Fruit fly (Drosophila melanogaster) whole organism: ENCODE measurements around the gene slp1.

Experiments used
- CG8478 ChIP-seq: fragments of >200 bp; optimal IDR thresholded peaks from 2 replicates; lab custom pipeline; 2018; ENCODE audit warnings: inconsistent platforms
- Dll ChIP-seq: fragments of >200 bp; optimal IDR thresholded peaks from 2 replicates; lab custom pipeline; 2017
- EcR ChIP-seq, 2 experiments: fragments of >200 bp; optimal IDR thresholded peaks; 2 replicates each; lab custom pipeline; 2017; ENCODE audit warnings: missing biosample characterization in 2 of 2, missing genetic modification characterization in 2 of 2, missing genetic modification reagents in 2 of 2
- pan ChIP-seq: fragments of >200 bp; optimal IDR thresholded peaks from 2 replicates; lab custom pipeline; 2017
- psq ChIP-seq: fragments of >200 bp; optimal IDR thresholded peaks from 2 replicates; lab custom pipeline; 2017
- usp ChIP-seq: fragments of >200 bp; optimal IDR thresholded peaks from 2 replicates; lab custom pipeline; 2017; ENCODE audit warnings: missing biosample characterization, missing genetic modification characterization, mixed read lengths

Gene slp1

DNA sequence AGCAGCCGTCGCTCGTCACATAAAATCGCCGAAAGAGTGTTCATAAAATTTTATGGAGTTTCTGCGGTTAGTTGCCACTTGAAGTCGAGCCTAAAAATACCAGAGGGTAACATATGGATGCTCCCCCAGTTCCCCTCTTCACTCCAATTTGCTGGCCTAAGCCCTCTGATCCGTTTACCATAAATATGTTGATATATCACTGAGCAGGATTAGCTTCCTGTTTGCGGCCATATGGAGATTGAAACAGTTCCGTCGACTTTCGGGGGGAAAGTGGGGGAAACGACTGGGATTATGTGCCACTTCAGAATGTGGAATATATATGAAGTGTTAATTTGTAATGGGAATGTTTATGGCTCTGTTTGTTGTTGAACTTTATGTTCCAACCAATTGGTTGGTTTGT is 11.3 kb upstream of the slp1 start:
- no peak for TF ChIP-seq psq (lab: Kevin White, UChicago)
- TF ChIP-seq usp (GFP tag; lab: Kevin White, UChicago), result no peak
- TF ChIP-seq Dll (lab: Kevin White, UChicago), result no peak
- TF ChIP-seq EcR (GFP tag; optimal IDR thresholded peaks at IDR 0.05; lab: Kevin White, UChicago), result no peak
- no peak for TF ChIP-seq pan (lab: Kevin White, UChicago)
- no peak for TF ChIP-seq CG8478 (lab: Kevin White, UChicago)

DNA sequence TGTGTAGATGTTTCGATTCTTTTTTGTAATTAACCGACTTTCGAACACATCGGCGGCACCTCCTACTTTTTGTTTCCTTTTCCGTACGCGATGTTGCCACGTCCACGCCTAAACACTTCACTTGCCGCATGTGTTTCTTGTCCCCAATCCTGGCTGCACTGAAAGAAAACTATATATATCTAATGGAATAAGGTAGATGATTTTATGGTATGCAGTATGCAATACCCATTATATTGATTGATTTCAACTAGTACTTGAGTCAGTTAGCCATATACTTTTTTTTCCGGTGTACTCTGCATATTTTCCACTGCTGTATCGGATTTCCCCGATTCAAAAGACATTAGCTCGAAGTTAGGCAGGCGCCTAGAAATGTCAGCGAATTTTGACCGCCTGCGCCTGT is 6.6 kb upstream of the slp1 start:
- no peak for TF ChIP-seq psq (lab: Kevin White, UChicago)
- TF ChIP-seq pan (lab: Kevin White, UChicago), result no peak

DNA sequence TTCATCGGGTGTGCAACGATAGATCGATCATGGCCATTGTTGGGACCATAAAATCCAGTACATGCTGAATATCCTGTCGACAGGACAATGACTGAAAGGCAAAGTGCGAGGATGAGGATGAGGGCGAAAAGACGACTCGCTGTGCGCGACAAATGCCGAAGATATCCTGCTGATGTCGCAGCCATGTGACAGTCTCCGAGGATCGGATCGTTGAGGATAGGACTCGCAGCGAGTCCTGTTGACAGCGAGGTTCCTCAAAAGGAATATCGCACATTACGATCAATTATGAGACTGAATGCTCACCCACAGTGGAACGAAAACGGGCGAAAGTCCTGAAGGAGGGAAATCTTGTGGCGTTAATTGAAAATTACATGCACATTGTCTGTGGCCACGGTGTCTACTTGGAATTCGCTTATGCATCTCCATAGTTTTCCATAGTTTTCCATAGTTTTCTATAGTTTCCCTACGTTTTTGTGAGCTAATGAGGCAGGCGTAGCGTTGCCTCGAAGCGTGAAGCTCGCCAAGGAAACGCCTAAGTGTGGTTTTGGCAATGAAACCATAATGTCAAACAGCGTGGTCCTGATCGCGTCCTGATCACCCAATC is 2.9 kb upstream of the slp1 start:
- TF ChIP-seq usp (GFP tag; lab: Kevin White, UChicago) (no peak), pan (lab: Kevin White, UChicago) (no peak), psq (lab: Kevin White, UChicago) (no peak), CG8478 (lab: Kevin White, UChicago) (no peak), EcR (GFP tag; optimal IDR thresholded peaks at IDR 0.05; lab: Kevin White, UChicago) (no peak), Dll (lab: Kevin White, UChicago) (no peak)

DNA sequence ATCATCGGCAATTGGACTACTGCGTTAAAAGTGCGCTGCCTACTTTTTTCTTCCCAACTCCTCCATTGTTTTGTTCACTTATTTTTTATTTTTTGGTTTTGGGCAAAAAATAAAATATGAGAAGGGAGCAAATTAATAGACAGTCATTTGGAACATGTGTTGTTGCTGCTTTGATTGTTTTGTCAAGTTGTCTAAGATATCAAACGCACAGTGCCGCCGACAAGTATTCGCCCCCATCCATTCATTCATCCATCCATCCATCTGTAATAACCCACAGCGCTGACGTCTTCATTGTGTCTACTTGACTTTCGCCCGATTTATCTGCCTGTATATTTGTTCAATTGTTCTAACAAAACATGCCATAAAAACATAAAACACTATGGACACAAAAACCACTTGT is 1.6 kb upstream of the slp1 start:
- TF ChIP-seq pan (lab: Kevin White, UChicago) (no peak), psq (lab: Kevin White, UChicago) (no peak), CG8478 (lab: Kevin White, UChicago) (no peak), EcR (GFP tag; optimal IDR thresholded peaks at IDR 0.05; lab: Kevin White, UChicago) (no peak)

DNA sequence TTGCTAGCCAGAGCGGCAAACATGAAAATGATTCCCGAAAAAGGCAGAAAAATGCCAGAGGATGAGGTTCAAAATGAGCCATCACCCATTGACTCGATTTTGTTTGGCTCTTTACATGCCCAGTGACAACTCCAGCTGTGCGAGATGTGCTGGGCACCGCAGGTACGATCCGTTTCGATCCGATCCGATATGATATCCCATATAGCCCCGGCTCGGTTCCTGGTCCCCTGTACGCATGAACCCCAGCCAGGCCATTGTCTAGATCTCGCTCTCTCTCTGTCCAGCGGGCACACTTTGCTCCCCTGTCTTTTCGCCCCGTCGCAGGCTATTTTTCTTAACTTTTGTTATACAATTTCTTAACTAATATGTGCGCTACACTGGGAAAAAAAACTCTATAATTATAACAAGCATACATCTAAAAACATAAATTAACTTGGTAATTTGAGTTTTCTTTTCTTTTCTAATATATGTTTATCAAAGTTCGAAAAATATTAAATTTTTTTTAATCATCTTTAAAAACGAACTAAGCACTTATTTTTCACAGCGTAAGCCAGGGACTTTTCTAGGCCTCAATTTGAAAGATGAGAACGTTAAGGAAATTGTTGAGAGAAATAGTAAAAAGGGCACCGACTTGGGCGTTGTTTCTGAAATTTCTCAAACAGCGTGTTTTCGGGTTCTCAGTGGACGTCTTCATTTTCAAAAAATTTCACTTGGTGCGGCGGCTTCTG is 2.1 kb downstream of the slp1 start:
- TF ChIP-seq psq (lab: Kevin White, UChicago) (no peak), Dll (lab: Kevin White, UChicago) (no peak), EcR (GFP tag; optimal IDR thresholded peaks at IDR 0.05; lab: Kevin White, UChicago) (no peak), pan (lab: Kevin White, UChicago) (no peak), CG8478 (lab: Kevin White, UChicago) (no peak), usp (GFP tag; lab: Kevin White, UChicago) (no peak)

DNA sequence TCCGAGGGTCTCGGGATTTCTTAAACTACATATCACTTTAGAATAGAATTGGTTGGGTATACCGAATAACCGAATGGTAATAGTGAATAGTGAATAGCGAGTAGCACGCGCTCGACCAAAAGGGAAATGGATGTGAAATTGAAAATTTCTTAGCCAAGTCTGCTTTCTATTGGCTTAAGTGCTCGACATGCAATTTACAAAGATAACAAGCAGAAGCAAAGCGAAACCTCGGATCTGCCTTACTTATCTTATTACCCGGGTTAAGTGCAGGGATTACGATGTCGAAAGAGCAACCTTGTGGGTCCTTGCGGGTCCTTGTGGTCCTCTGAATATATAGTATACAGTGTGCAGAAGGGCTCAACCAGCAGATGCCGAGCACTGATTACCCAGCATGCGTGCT is 3.7 kb downstream of the slp1 start:
- TF ChIP-seq EcR (GFP tag; optimal IDR thresholded peaks at IDR 0.05; lab: Kevin White, UChicago) (no peak), pan (lab: Kevin White, UChicago) (no peak), psq (lab: Kevin White, UChicago) (no peak), CG8478 (lab: Kevin White, UChicago) (no peak), Dll (lab: Kevin White, UChicago) (no peak), usp (GFP tag; lab: Kevin White, UChicago) (no peak)

DNA sequence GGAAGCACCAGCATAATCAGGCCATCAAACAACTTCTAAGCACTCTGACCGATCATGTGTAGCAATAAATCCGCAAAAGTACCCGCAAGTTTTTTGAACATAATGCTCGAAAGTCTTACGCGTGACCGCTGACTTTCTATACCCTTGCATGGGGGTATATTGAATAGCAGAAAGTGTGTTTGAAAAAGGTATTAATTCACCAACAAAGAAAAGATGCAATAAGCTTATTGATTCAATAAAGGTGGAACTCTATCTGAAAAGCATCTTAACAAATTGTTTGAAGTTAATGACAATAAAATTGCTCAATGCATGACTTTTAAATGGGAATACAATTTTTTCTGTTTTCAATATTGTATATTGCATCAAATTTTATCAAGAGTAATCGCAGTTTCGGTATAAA is 6.2 kb downstream of the slp1 start:
- TF ChIP-seq EcR (GFP tag; optimal IDR thresholded peaks at IDR 0.05; lab: Kevin White, UChicago) (no peak), usp (GFP tag; lab: Kevin White, UChicago) (no peak), pan (lab: Kevin White, UChicago) (no peak), CG8478 (lab: Kevin White, UChicago) (no peak), psq (lab: Kevin White, UChicago) (no peak), Dll (lab: Kevin White, UChicago) (no peak)

DNA sequence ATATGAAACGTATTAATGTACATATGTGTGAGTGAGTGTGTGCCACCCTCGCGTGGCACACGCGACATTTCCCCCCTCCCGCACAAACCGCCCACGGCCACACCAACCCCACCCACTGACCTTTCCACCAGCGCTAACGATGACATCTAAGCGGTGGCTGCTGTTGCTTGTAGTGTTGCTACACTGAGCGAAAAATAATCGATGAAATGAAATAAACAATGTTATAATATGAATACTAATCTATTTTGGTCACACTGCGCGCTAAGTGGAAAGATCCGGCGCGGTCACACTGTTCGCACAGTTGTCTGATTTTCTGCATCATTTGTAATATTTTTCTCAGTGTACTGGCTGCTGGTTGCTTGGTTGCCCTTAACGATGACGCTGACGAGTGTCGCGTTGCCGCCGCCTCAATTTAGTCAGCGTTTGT is 6.8 kb downstream of the slp1 start:
- no peak for TF ChIP-seq EcR (GFP tag; optimal IDR thresholded peaks at IDR 0.05; lab: Kevin White, UChicago)
- TF ChIP-seq pan (lab: Kevin White, UChicago), result no peak
- TF ChIP-seq CG8478 (lab: Kevin White, UChicago), result no peak
- no peak for TF ChIP-seq psq (lab: Kevin White, UChicago)
- TF ChIP-seq Dll (lab: Kevin White, UChicago), result no peak
- TF ChIP-seq usp (GFP tag; lab: Kevin White, UChicago), result no peak

DNA sequence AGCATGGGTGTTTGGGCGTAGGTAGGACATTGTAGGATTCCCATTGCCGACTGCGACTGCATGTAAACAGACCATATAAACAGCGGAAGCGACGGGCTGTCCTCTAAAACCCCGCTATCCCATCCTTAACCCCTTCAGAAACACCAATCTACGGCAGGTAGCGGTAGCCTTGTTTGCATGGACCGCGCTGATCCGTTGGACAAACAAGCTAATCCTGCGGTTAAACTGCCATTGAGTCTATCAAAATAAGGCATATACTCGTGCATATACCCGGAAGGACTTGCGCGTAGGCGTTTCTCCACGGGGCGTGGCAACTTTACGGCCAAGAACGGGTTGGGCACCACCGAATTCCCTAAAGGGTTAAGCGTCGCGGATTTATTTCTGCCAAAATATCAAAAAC is 8.4 kb downstream of the slp1 start:
- TF ChIP-seq CG8478 (lab: Kevin White, UChicago) (no peak), EcR (GFP tag; optimal IDR thresholded peaks at IDR 0.05; lab: Kevin White, UChicago) (no peak), psq (lab: Kevin White, UChicago) (no peak), pan (lab: Kevin White, UChicago) (no peak), usp (GFP tag; lab: Kevin White, UChicago) (no peak)

DNA sequence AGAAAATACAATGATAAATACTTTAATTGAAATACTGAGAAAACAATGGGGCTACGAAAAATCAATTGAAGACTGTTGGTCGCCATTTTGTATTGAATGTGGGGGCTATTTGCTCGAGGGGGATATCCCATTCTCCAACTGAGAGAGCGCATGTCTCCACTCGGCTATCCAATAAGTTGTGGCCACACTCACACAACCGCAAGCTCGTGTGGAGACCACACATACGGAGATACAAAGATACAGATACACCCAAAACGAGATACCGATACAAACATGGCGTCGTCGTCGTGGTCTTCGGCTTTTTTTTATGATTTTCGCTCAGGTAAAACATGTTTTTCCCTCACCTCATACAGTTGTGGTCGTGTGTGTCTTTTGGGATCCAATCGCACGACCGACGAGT is 9.7 kb downstream of the slp1 start:
- TF ChIP-seq pan (lab: Kevin White, UChicago) (no peak), CG8478 (lab: Kevin White, UChicago) (no peak), psq (lab: Kevin White, UChicago) (no peak), EcR (GFP tag; optimal IDR thresholded peaks at IDR 0.05; lab: Kevin White, UChicago) (no peak), Dll (lab: Kevin White, UChicago) (no peak), usp (GFP tag; lab: Kevin White, UChicago) (no peak)

DNA sequence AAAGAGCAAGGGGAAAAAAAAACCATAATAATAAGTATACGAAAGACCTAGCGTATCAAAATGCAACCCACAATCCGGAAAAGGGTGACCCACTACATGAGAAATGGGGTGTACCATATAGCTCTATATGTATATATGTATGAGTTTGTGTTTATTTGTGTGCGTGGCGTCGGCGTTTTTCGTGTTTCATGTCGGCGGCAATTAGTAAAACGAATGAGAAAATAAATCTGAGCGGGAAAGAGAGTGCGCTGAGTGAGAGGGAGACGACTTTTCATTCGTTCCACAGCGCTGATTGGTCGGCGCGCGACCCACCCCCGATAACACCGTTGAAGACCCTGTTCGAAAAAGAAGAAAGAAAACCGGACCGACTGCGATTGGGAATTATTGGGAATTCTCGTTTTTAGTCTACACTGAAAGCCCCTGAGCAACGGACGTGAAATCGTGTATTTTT is 11.0 kb downstream of the slp1 start, which contains the start of gene slp2:
Gene slp2 (plus strand): TSS at position 401 of the 451 bp plus-strand sequence.
- peak; percentile 35 for TF ChIP-seq CG8478 (lab: Kevin White, UChicago)
- no peak for TF ChIP-seq EcR (GFP tag; optimal IDR thresholded peaks at IDR 0.05; lab: Kevin White, UChicago)
